Worm (Caenorhabditis elegans) whole organism, young adult: ENCODE measurements around the gene srw-43.

Source experiments
- B0261.1 ChIP-seq: sonication (generic microtip); optimal IDR thresholded peaks from 2 replicates; lab custom pipeline; 2016; ENCODE audit warnings: mild to moderate bottlenecking, missing genetic modification characterization, moderate library complexity, missing compliant biosample characterization
- F10E7.11 ChIP-seq: sonication (generic microtip); optimal IDR thresholded peaks from 2 replicates; lab custom pipeline; 2017; ENCODE audit warnings: mild to moderate bottlenecking, missing genetic modification characterization, moderate library complexity, missing compliant biosample characterization
- F22D6.2 ChIP-seq: sonication (generic microtip); optimal IDR thresholded peaks from 2 replicates; lab custom pipeline; 2016; ENCODE audit warnings: mild to moderate bottlenecking, missing genetic modification characterization, missing compliant biosample characterization
- F23B12.7 ChIP-seq: sonication (generic microtip); optimal IDR thresholded peaks from 2 replicates; lab custom pipeline; 2017; ENCODE audit warnings: missing genetic modification characterization, mild to moderate bottlenecking, missing compliant biosample characterization, antibody characterized with exemption, moderate library complexity; ENCODE audit not compliant: insufficient read depth
- F57A8.1 ChIP-seq: fragments of 200-800 bp; sonication (Bioruptor generic); optimal IDR thresholded peaks from 2 replicates; lab custom pipeline; 2018; ENCODE audit warnings: mild to moderate bottlenecking, missing genetic modification characterization, moderate library complexity, missing compliant biosample characterization
- F57C9.4 ChIP-seq: sonication (generic microtip); optimal IDR thresholded peaks from 2 replicates; lab custom pipeline; 2017; ENCODE audit warnings: mild to moderate bottlenecking, missing genetic modification characterization, missing compliant biosample characterization
- T07F8.4 ChIP-seq: sonication (generic microtip); optimal IDR thresholded peaks from 2 replicates; lab custom pipeline; 2016; ENCODE audit warnings: mild to moderate bottlenecking, missing genetic modification characterization, moderate library complexity, missing compliant biosample characterization
- Y67H2A.10 ChIP-seq: fragments of 200-800 bp; sonication (Bioruptor generic); conservative IDR thresholded peaks from 2 replicates; pipeline ENCODE4 v1.3.6; 2022; ENCODE audit warnings: missing genetic modification reagents, missing genetic modification characterization, missing compliant biosample characterization
- akir-1 ChIP-seq: fragments of 200-800 bp; sonication (Bioruptor generic); optimal IDR thresholded peaks from 2 replicates; lab custom pipeline; 2018; ENCODE audit warnings: mild to moderate bottlenecking, missing genetic modification characterization, moderate library complexity, missing compliant biosample characterization
- attf-3 ChIP-seq: fragments of 200-800 bp; sonication (Bioruptor generic); conservative IDR thresholded peaks from 2 replicates; pipeline ENCODE4 v1.3.6; 2022; ENCODE audit warnings: missing genetic modification reagents, missing genetic modification characterization, missing compliant biosample characterization
- attf-6 ChIP-seq: fragments of 200-800 bp; sonication (Bioruptor generic); IDR thresholded peaks from 2 replicates; pipeline ENCODE4 v1.3.6; 2022; ENCODE audit warnings: missing genetic modification reagents, missing genetic modification characterization, missing compliant biosample characterization
- ceh-91 ChIP-seq: fragments of 200-800 bp; sonication (Bioruptor generic); IDR thresholded peaks from 2 replicates; pipeline ENCODE4 v1.3.6; 2022; ENCODE audit warnings: missing genetic modification reagents, missing genetic modification characterization, missing compliant biosample characterization
- die-1 ChIP-seq: sonication (generic microtip); optimal IDR thresholded peaks from 2 replicates; lab custom pipeline; 2016; ENCODE audit warnings: missing genotype, mild to moderate bottlenecking, missing genetic modification characterization, missing compliant biosample characterization
- dpl-1 ChIP-seq: fragments of 150-350 bp; optimal IDR thresholded peaks from 2 replicates; lab custom pipeline; 2014; ENCODE audit warnings: missing biosample characterization, missing genetic modification reagents, missing genetic modification characterization
- fkh-3 ChIP-seq: sonication (generic microtip); optimal IDR thresholded peaks from 2 replicates; lab custom pipeline; 2016; ENCODE audit warnings: mild to moderate bottlenecking, missing genetic modification characterization, missing compliant biosample characterization
- him-1 ChIP-seq: sonication (generic microtip); optimal IDR thresholded peaks from 2 replicates; lab custom pipeline; 2016; ENCODE audit warnings: missing genotype, missing genetic modification reagents, missing genetic modification characterization, missing compliant biosample characterization
- hmg-1.2 ChIP-seq: fragments of 200-800 bp; sonication (Bioruptor generic); IDR thresholded peaks from 2 replicates; pipeline ENCODE4 v1.3.6; 2022; ENCODE audit warnings: missing genetic modification reagents, missing genetic modification characterization, missing compliant biosample characterization
- hrde-1 ChIP-seq: sonication (generic microtip); optimal IDR thresholded peaks from 2 replicates; lab custom pipeline; 2016; ENCODE audit warnings: missing genetic modification characterization, mild to moderate bottlenecking, missing compliant biosample characterization, moderate library complexity, missing genotype, missing genetic modification reagents, borderline replicate concordance
- hsf-1 ChIP-seq: fragments of 200-800 bp; sonication (Bioruptor generic); IDR thresholded peaks from 2 replicates; pipeline ENCODE4 v1.3.6; 2022; ENCODE audit warnings: missing genetic modification reagents, missing genetic modification characterization, missing compliant biosample characterization
- lag-1 ChIP-seq: fragments of 200-800 bp; sonication (Bioruptor generic); IDR thresholded peaks from 2 replicates; pipeline ENCODE4 v1.3.6; 2022; ENCODE audit warnings: missing genetic modification reagents, missing genetic modification characterization, missing compliant biosample characterization
- let-607 ChIP-seq, 2 experiments: fragments of 200-800 bp in 1 of 2; sonication (Bioruptor generic) in 1 of 2; sonication (generic microtip) in 1 of 2; optimal IDR thresholded peaks; 2 replicates each; lab custom pipeline; 2016 to 2018; ENCODE audit warnings: mild to moderate bottlenecking in 2 of 2, missing compliant biosample characterization in 2 of 2, missing genetic modification characterization in 2 of 2, moderate library complexity in 2 of 2, missing genotype in 1 of 2
- lin-40 ChIP-seq: sonication (generic microtip); optimal IDR thresholded peaks from 2 replicates; lab custom pipeline; 2016; ENCODE audit warnings: missing genetic modification characterization, mild to moderate bottlenecking, missing compliant biosample characterization, missing genotype, missing genetic modification reagents
- madf-10 ChIP-seq: sonication (generic microtip); optimal IDR thresholded peaks from 2 replicates; lab custom pipeline; 2016; ENCODE audit warnings: mild to moderate bottlenecking, missing genetic modification characterization, missing compliant biosample characterization
- mes-4 ChIP-seq: sonication (generic microtip); optimal IDR thresholded peaks from 2 replicates; lab custom pipeline; 2016; ENCODE audit warnings: missing genotype, missing genetic modification characterization, missing compliant biosample characterization
- mxl-1 ChIP-seq: sonication (generic microtip); optimal IDR thresholded peaks from 2 replicates; lab custom pipeline; 2016; ENCODE audit warnings: missing genetic modification characterization, missing compliant biosample characterization
- nfya-2 ChIP-seq: fragments of 200-800 bp; sonication (Bioruptor generic); IDR thresholded peaks from 2 replicates; pipeline ENCODE4 v1.3.6; 2022; ENCODE audit warnings: missing genetic modification reagents, missing genetic modification characterization, missing compliant biosample characterization
- nhr-179 ChIP-seq: sonication (generic microtip); optimal IDR thresholded peaks from 2 replicates; lab custom pipeline; 2016; ENCODE audit warnings: mild to moderate bottlenecking, missing genetic modification characterization, missing compliant biosample characterization
- nhr-27 ChIP-seq: fragments of 200-800 bp; sonication (Bioruptor generic); optimal IDR thresholded peaks from 2 replicates; lab custom pipeline; 2018; ENCODE audit warnings: mild to moderate bottlenecking, missing genetic modification characterization, moderate library complexity, missing compliant biosample characterization
- nhr-90 ChIP-seq: sonication (generic microtip); optimal IDR thresholded peaks from 2 replicates; lab custom pipeline; 2016; ENCODE audit warnings: missing genotype, mild to moderate bottlenecking, missing genetic modification characterization, missing compliant biosample characterization
- rcor-1 ChIP-seq: fragments of 200-800 bp; sonication (Bioruptor generic); IDR thresholded peaks from 2 replicates; pipeline ENCODE4 v1.3.6; 2022; ENCODE audit warnings: missing genetic modification reagents, missing genetic modification characterization, missing compliant biosample characterization
- rec-8 ChIP-seq, 2 experiments: sonication (generic microtip); optimal IDR thresholded peaks; 2 replicates each; lab custom pipeline; 2016; ENCODE audit warnings: mild to moderate bottlenecking in 2 of 2, missing genetic modification characterization in 2 of 2, missing genetic modification reagents in 2 of 2, missing genotype in 2 of 2, missing biosample characterization in 1 of 2, missing compliant biosample characterization in 1 of 2, moderate library complexity in 1 of 2
- repo-1 ChIP-seq: sonication (generic microtip); optimal IDR thresholded peaks from 2 replicates; lab custom pipeline; 2017; ENCODE audit warnings: mild to moderate bottlenecking, missing genetic modification characterization, missing compliant biosample characterization
- rpc-1 ChIP-seq, 2 experiments: fragments of 150-350 bp in 1 of 2; sonication (generic microtip) in 1 of 2; optimal IDR thresholded peaks; 2 replicates each; lab custom pipeline; 2014 to 2018; ENCODE audit warnings: missing biosample characterization in 1 of 2, missing genetic modification characterization in 1 of 2, missing genetic modification reagents in 1 of 2, missing genotype in 1 of 2
- snpc-1.1 ChIP-seq: sonication (generic microtip); optimal IDR thresholded peaks from 2 replicates; lab custom pipeline; 2017; ENCODE audit warnings: missing genetic modification characterization, mild to moderate bottlenecking, missing compliant biosample characterization, antibody characterized with exemption, moderate library complexity, missing genotype, missing genetic modification reagents; ENCODE audit not compliant: insufficient read depth
- snpc-3.4 ChIP-seq: sonication (generic microtip); optimal IDR thresholded peaks from 2 replicates; lab custom pipeline; 2017; ENCODE audit warnings: missing genetic modification characterization, mild to moderate bottlenecking, missing compliant biosample characterization, antibody characterized with exemption, moderate library complexity, missing genotype, missing genetic modification reagents
- snpc-4 ChIP-seq, 5 experiments: fragments of 150-350 bp in 1 of 5; sonication (generic microtip) in 4 of 5; optimal IDR thresholded peaks; 2 replicates each; lab custom pipeline; 2014 to 2018; ENCODE audit warnings: missing genetic modification characterization in 5 of 5, missing biosample characterization in 3 of 5, antibody characterized with exemption in 2 of 5, mild to moderate bottlenecking in 2 of 5, missing compliant biosample characterization in 2 of 5, missing genotype in 2 of 5, moderate library complexity in 2 of 5, missing genetic modification reagents in 1 of 5
- somi-1 ChIP-seq: fragments of 200-800 bp; sonication (Bioruptor generic); optimal IDR thresholded peaks from 2 replicates; lab custom pipeline; 2018; ENCODE audit warnings: mild to moderate bottlenecking, missing genetic modification characterization, missing compliant biosample characterization
- sptf-2 ChIP-seq: fragments of 200-800 bp; sonication (Bioruptor generic); optimal IDR thresholded peaks from 2 replicates; lab custom pipeline; 2018; ENCODE audit warnings: mild to moderate bottlenecking, missing genetic modification characterization, missing compliant biosample characterization
- tbp1 ChIP-seq: fragments of 200-800 bp; sonication (Bioruptor generic); optimal IDR thresholded peaks from 2 replicates; lab custom pipeline; 2018; ENCODE audit warnings: mild to moderate bottlenecking, missing genetic modification characterization, missing compliant biosample characterization
- unc-62 ChIP-seq: fragments of 150-350 bp; optimal IDR thresholded peaks from 2 replicates; lab custom pipeline; 2014; ENCODE audit warnings: missing biosample characterization, missing genetic modification reagents, missing genetic modification characterization
- ztf-22 ChIP-seq: fragments of 200-800 bp; sonication (Bioruptor generic); optimal IDR thresholded peaks from 2 replicates; lab custom pipeline; 2018; ENCODE audit warnings: mild to moderate bottlenecking, missing genetic modification characterization, moderate library complexity, missing compliant biosample characterization
- ztf-25 ChIP-seq: fragments of 200-800 bp; sonication (Bioruptor generic); IDR thresholded peaks from 2 replicates; pipeline ENCODE4 v1.3.6; 2022; ENCODE audit warnings: missing genetic modification reagents, missing genetic modification characterization, missing compliant biosample characterization
- ztf-26 ChIP-seq: sonication (generic microtip); optimal IDR thresholded peaks from 2 replicates; lab custom pipeline; 2017; ENCODE audit warnings: missing genetic modification characterization, missing compliant biosample characterization
- ztf-3 ChIP-seq: fragments of 200-800 bp; sonication (Bioruptor generic); optimal IDR thresholded peaks from 2 replicates; lab custom pipeline; 2018; ENCODE audit warnings: mild to moderate bottlenecking, missing genetic modification characterization, missing compliant biosample characterization

srw-43 gene

ce11 chrV:16685725-16686124, at the start of gene srw-43:
Gene srw-43, plus strand, starts transcription at chrV:16686025.
- TF ChIP-seq ztf-3: no peak
- TF ChIP-seq F57C9.4 (tag; lab: Kevin White, UChicago): no peak
- TF ChIP-seq attf-3 (GFP tag; lab: Robert Waterston, UW): no peak
- TF ChIP-seq B0261.1 (tag; lab: Kevin White, UChicago): no peak
- no peak for TF ChIP-seq F23B12.7 (tag; lab: Kevin White, UChicago)
- no peak for TF ChIP-seq akir-1
- TF ChIP-seq mes-4 (tag; lab: Kevin White, UChicago): no peak

DNA sequence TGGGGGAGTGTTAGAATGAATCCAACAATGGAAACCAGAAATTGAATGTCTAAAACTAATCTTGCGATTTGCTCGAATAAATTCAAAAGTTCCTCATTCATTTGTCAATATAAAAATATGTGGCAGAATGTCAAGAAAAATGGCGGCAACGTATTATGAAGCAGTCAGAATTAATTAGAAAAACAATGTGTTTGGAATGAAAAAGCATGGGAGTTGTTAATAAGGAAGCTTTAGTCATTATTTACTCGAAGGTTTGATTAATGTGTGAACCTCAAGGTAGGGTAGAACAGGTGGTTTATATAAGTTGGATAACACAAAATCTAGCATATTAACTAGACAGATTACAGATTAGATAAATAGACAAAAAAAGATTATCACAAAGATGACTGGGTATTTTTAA, 47.6 kb upstream of the srw-43 start, which contains the start of gene srw-76:
Gene srw-76, minus strand, starts transcription at position 101 of the 400 bp plus-strand sequence.
- TF ChIP-seq snpc-4 (GFP tag; optimal IDR thresholded peaks at IDR 0.05; lab: Kevin White, UChicago) (no peak), snpc-4 (tag; optimal IDR thresholded peaks at IDR 0.05; lab: Kevin White, UChicago) (no peak), lin-40 (tag; lab: Kevin White, UChicago) (no peak), nhr-27 (no peak), attf-6 (no peak)

- TF ChIP-seq hmg-1.2 (GFP tag; lab: Robert Waterston, UW): peak; percentile 59
- TF ChIP-seq ztf-22 (GFP tag; lab: Kevin White, UChicago): no peak
- TF ChIP-seq snpc-3.4 (tag; lab: Kevin White, UChicago): peak; percentile 39
- peak; percentile 64 for TF ChIP-seq nhr-90
- no peak for TF ChIP-seq ztf-25
- no peak for TF ChIP-seq F57A8.1 (GFP tag; lab: Kevin White, UChicago)
- TF ChIP-seq ztf-26 (tag; lab: Kevin White, UChicago): no peak
- peak; percentile 22 for TF ChIP-seq hrde-1 (tag; lab: Kevin White, UChicago)
- no peak for TF ChIP-seq Y67H2A.10 (GFP tag; lab: Robert Waterston, UW)
- TF ChIP-seq F22D6.2 (tag; lab: Kevin White, UChicago): no peak
- TF ChIP-seq ztf-3: no peak
- TF ChIP-seq mxl-1 (tag; lab: Kevin White, UChicago): peak; percentile 25
- no peak for TF ChIP-seq lag-1 (GFP tag; lab: Robert Waterston, UW)
- TF ChIP-seq T07F8.4 (tag; lab: Kevin White, UChicago): no peak
- no peak for TF ChIP-seq nhr-179 (tag; lab: Kevin White, UChicago)
- TF ChIP-seq sptf-2 (GFP tag; lab: Kevin White, UChicago): no peak
- peak; percentile 69 for TF ChIP-seq die-1 (tag; lab: Kevin White, UChicago)
- no peak for TF ChIP-seq dpl-1 (GFP tag; lab: Kevin White, UChicago)
- TF ChIP-seq madf-10 (tag; lab: Kevin White, UChicago): peak; percentile 8
- TF ChIP-seq snpc-1.1 (tag; lab: Kevin White, UChicago): peak; percentile 51
- TF ChIP-seq F10E7.11: no peak
- TF ChIP-seq rcor-1: no peak
- TF ChIP-seq repo-1 (tag; lab: Kevin White, UChicago): no peak
- TF ChIP-seq unc-62 (GFP tag; lab: Kevin White, UChicago): no peak
- no peak for TF ChIP-seq fkh-3
- TF ChIP-seq let-607 (tag; optimal IDR thresholded peaks at IDR 0.05; lab: Kevin White, UChicago): no peak
- no peak for TF ChIP-seq somi-1
- TF ChIP-seq attf-6: peak; percentile 83
- TF ChIP-seq hsf-1: 0 out of 2 replicates have a peak, but pooled peaks have one; percentile 42
- TF ChIP-seq rpc-1 (optimal IDR thresholded peaks at IDR 0.05; lab: Kevin White, UChicago): peak; percentile 70
- TF ChIP-seq rpc-1 (tag; optimal IDR thresholded peaks at IDR 0.05; lab: Kevin White, UChicago): peak; percentile 85
- no peak for TF ChIP-seq nfya-2 (GFP tag; lab: Robert Waterston, UW)
- no peak for TF ChIP-seq ceh-91 (GFP tag; lab: Robert Waterston, UW)
- TF ChIP-seq tbp1 (GFP tag; lab: Kevin White, UChicago): peak; percentile 89
- peak in 1 of 2 experiments; percentile 31 for TF ChIP-seq rec-8 (tag; optimal IDR thresholded peaks at IDR 0.05; lab: Kevin White, UChicago)
- peak; percentile 71 for TF ChIP-seq him-1
Measured at ce11 chrV:16640366-16640765, 45.5 kb upstream of the srw-43 start.
